Worm (Caenorhabditis elegans) whole organism, L1 larva: ENCODE results near the gene idpb-5.

Source experiments
- nhr-85 ChIP-seq: sonication (generic microtip); peaks from one replicate; lab custom pipeline; 2016; ENCODE audit warnings: missing genetic modification characterization, inconsistent platforms, missing compliant biosample characterization
- snu-23 ChIP-seq: sonication (generic microtip); optimal IDR thresholded peaks from 2 replicates; lab custom pipeline; 2016; ENCODE audit warnings: missing genetic modification characterization, missing compliant biosample characterization
- unc-62 ChIP-seq: fragments of 150-350 bp; optimal IDR thresholded peaks from 2 replicates; lab custom pipeline; 2014; ENCODE audit warnings: missing biosample characterization, missing genetic modification reagents, missing genetic modification characterization

DNA sequence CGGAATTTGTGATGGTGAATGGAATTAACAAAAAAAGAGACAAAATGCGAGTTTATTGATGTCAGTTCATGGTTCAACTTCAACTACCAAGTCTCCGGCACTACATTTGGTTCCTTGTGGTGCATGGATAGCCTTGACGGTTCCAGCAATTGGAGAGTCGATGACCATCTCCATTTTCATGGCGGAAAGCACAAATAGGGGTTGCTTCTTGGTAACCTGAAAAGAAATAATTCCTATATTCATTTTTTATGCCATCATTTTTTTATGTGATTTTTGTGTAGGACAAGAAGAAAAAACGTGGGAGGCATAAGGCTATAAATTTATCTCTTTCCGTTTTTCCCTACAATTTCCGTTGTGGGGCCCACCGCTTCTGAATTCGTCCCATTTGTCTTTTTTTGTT is 21.3 kb upstream of the idpb-5 start:
- TF ChIP-seq unc-62 (GFP tag; lab: Kevin White, UChicago) (no peak), nhr-85 (peak; percentile 70), snu-23 (GFP tag; lab: Kevin White, UChicago) (no peak)
